Fruit fly (Drosophila melanogaster) whole organism, embryonic: ENCODE data around the gene Gr64f.
A peak's percentile ranks its signal among the peaks of the same experiment; 100 is the strongest.

Experiments used
- Blimp-1 ChIP-seq: fragments of 200-800 bp; sonication (Bioruptor generic); optimal IDR thresholded peaks from 3 replicates; lab custom pipeline; 2018; ENCODE audit warnings: missing biosample characterization, missing genetic modification characterization, mild to moderate bottlenecking, moderate library complexity, missing genetic modification reagents
- CG10147 ChIP-seq: fragments of 200-800 bp; sonication (Bioruptor generic); optimal IDR thresholded peaks from 2 replicates; lab custom pipeline; 2019; ENCODE audit warnings: missing biosample characterization, mild to moderate bottlenecking, missing genetic modification characterization, moderate library complexity
- CG10462 ChIP-seq: fragments of 200-800 bp; sonication (Bioruptor generic); optimal IDR thresholded peaks from 2 replicates; lab custom pipeline; 2016; ENCODE audit warnings: missing biosample characterization, missing genetic modification characterization
- CG12104 ChIP-seq: fragments of 200-800 bp; sonication (Bioruptor generic); optimal IDR thresholded peaks from 3 replicates; lab custom pipeline; 2016; ENCODE audit warnings: missing biosample characterization, missing genetic modification characterization
- CG1233 ChIP-seq: fragments of 200-800 bp; sonication (Bioruptor generic); optimal IDR thresholded peaks from 4 replicates; lab custom pipeline; 2018; ENCODE audit warnings: missing biosample characterization, mild to moderate bottlenecking, missing genetic modification characterization
- CG12659 ChIP-seq: fragments of 200-800 bp; sonication (Bioruptor generic); optimal IDR thresholded peaks from 3 replicates; lab custom pipeline; 2017; ENCODE audit warnings: mild to moderate bottlenecking, missing biosample characterization, missing genetic modification reagents, missing genetic modification characterization
- CG13287 ChIP-seq: fragments of 200-800 bp; sonication (Bioruptor generic); IDR thresholded peaks from 2 replicates; pipeline ENCODE4 v1.3.6; 2022; ENCODE audit warnings: missing biosample characterization, missing genetic modification characterization; ENCODE audit not compliant: partially characterized antibody
- CG1529 ChIP-seq: fragments of 200-800 bp; sonication (Bioruptor generic); optimal IDR thresholded peaks from 3 replicates; lab custom pipeline; 2018; ENCODE audit warnings: missing biosample characterization, missing genetic modification characterization
- CG15479 ChIP-seq: fragments of 200-800 bp; sonication (Bioruptor generic); optimal IDR thresholded peaks from 3 replicates; lab custom pipeline; 2019; ENCODE audit warnings: missing biosample characterization, mild to moderate bottlenecking, missing genetic modification characterization, moderate library complexity
- CG1602 ChIP-seq: fragments of 200-800 bp; sonication (Bioruptor generic); optimal IDR thresholded peaks from 3 replicates; lab custom pipeline; 2016; ENCODE audit warnings: missing biosample characterization, missing genetic modification characterization
- CG16779 ChIP-seq: fragments of 200-800 bp; sonication (Bioruptor generic); IDR thresholded peaks from 2 replicates; pipeline ENCODE4 v1.3.6; 2022; ENCODE audit warnings: missing biosample characterization, missing genetic modification characterization
- CG2129 ChIP-seq: fragments of 200-800 bp; sonication (Bioruptor generic); IDR thresholded peaks from 2 replicates; pipeline ENCODE4 v1.3.6; 2022; ENCODE audit warnings: missing biosample characterization, missing genetic modification characterization; ENCODE audit not compliant: partially characterized antibody
- CG2199 ChIP-seq: fragments of 200-800 bp; sonication (Bioruptor generic); IDR thresholded peaks from 3 replicates; pipeline ENCODE4 v1.3.6; 2022; ENCODE audit warnings: missing biosample characterization, missing genetic modification characterization
- CG30403 ChIP-seq: fragments of 200-800 bp; sonication (Bioruptor generic); optimal IDR thresholded peaks from 3 replicates; lab custom pipeline; 2016; ENCODE audit warnings: missing biosample characterization, missing genetic modification characterization
- CG32532 ChIP-seq: fragments of 200-800 bp; sonication (Bioruptor generic); IDR thresholded peaks from 2 replicates; pipeline ENCODE4 v1.3.6; 2022; ENCODE audit warnings: missing biosample characterization, missing genetic modification characterization
- CG34376 ChIP-seq: fragments of 200-800 bp; sonication (Bioruptor generic); optimal IDR thresholded peaks from 2 replicates; lab custom pipeline; 2018; ENCODE audit warnings: missing biosample characterization, mild to moderate bottlenecking, missing genetic modification characterization
- CG4360 ChIP-seq: fragments of 200-800 bp; sonication (Bioruptor generic); IDR thresholded peaks from 2 replicates; pipeline ENCODE4 v1.3.6; 2022; ENCODE audit warnings: missing biosample characterization, missing genetic modification characterization
- CG6654 ChIP-seq: fragments of 200-800 bp; sonication (Bioruptor generic); optimal IDR thresholded peaks from 2 replicates; lab custom pipeline; 2017; ENCODE audit warnings: missing biosample characterization, mild to moderate bottlenecking, missing genetic modification characterization
- CG8478 ChIP-seq: fragments of >200 bp; optimal IDR thresholded peaks from 2 replicates; lab custom pipeline; 2018
- Fer1 ChIP-seq: fragments of 200-800 bp; sonication (Bioruptor generic); optimal IDR thresholded peaks from 2 replicates; lab custom pipeline; 2017; ENCODE audit warnings: missing biosample characterization, mild to moderate bottlenecking, missing genetic modification characterization
- Gug ChIP-seq: fragments of 200-800 bp; sonication (Bioruptor generic); IDR thresholded peaks from 4 replicates; pipeline ENCODE4 v1.3.6; 2022; ENCODE audit warnings: missing biosample characterization, missing genetic modification characterization
- H15 ChIP-seq: fragments of 200-800 bp; sonication (Bioruptor generic); IDR thresholded peaks from 3 replicates; pipeline ENCODE4 v1.3.6; 2022; ENCODE audit warnings: missing biosample characterization, missing genetic modification characterization
- HmgD ChIP-seq: fragments of 200-800 bp; sonication (Bioruptor generic); optimal IDR thresholded peaks from 3 replicates; lab custom pipeline; 2016; ENCODE audit warnings: missing biosample characterization, missing genetic modification characterization
- Jarid2 ChIP-seq: fragments of 200-800 bp; sonication (Bioruptor generic); optimal IDR thresholded peaks from 3 replicates; lab custom pipeline; 2017; ENCODE audit warnings: mild to moderate bottlenecking, missing biosample characterization, missing genetic modification reagents, missing genetic modification characterization
- NK7.1 ChIP-seq: fragments of 200-800 bp; sonication (Bioruptor generic); optimal IDR thresholded peaks from 3 replicates; lab custom pipeline; 2016; ENCODE audit warnings: missing biosample characterization, missing genetic modification characterization
- Pdp1 ChIP-seq, 2 experiments: fragments of 200-800 bp; sonication (Bioruptor generic); optimal IDR thresholded peaks; 3 replicates each; lab custom pipeline; 2016; ENCODE audit warnings: missing biosample characterization in 2 of 2, missing genetic modification characterization in 2 of 2, mild to moderate bottlenecking in 1 of 2, moderate library complexity in 1 of 2
- Rx ChIP-seq: fragments of 200-800 bp; sonication (Bioruptor generic); IDR thresholded peaks from 2 replicates; pipeline ENCODE4 v1.3.6; 2022; ENCODE audit warnings: missing biosample characterization, missing genetic modification characterization
- Six4 ChIP-seq: fragments of 200-800 bp; sonication (Bioruptor generic); optimal IDR thresholded peaks from 2 replicates; lab custom pipeline; 2016; ENCODE audit warnings: missing biosample characterization, missing genetic modification characterization
- Ssrp ChIP-seq: fragments of 200-800 bp; sonication (Bioruptor generic); optimal IDR thresholded peaks from 2 replicates; lab custom pipeline; 2018; ENCODE audit warnings: missing biosample characterization, mild to moderate bottlenecking, missing genetic modification characterization, moderate library complexity
- Stat92E ChIP-seq, 3 experiments: fragments of >200 bp in 2 of 3; fragments of 200-800 bp in 1 of 3; sonication (Bioruptor generic) in 1 of 3; optimal IDR thresholded peaks; 2 replicates each; lab custom pipeline; 2017 to 2019; ENCODE audit warnings: missing biosample characterization in 3 of 3, missing genetic modification characterization in 3 of 3, mild to moderate bottlenecking in 1 of 3, moderate library complexity in 1 of 3
- chif ChIP-seq, 2 experiments: fragments of 200-800 bp; sonication (Bioruptor generic); optimal IDR thresholded peaks; 3 replicates each; lab custom pipeline; 2016; ENCODE audit warnings: missing biosample characterization in 2 of 2, missing genetic modification characterization in 2 of 2
- dimm ChIP-seq: fragments of 200-800 bp; sonication (Bioruptor generic); IDR thresholded peaks from 2 replicates; pipeline ENCODE4 v1.3.6; 2022; ENCODE audit warnings: missing biosample characterization, missing genetic modification characterization
- disco-r ChIP-seq: fragments of 200-800 bp; sonication (Bioruptor generic); optimal IDR thresholded peaks from 2 replicates; lab custom pipeline; 2016; ENCODE audit warnings: missing biosample characterization, missing genetic modification characterization
- dm ChIP-seq: fragments of 200-800 bp; sonication (Bioruptor generic); optimal IDR thresholded peaks from 3 replicates; lab custom pipeline; 2016; ENCODE audit warnings: missing biosample characterization, missing genetic modification characterization
- esg ChIP-seq: fragments of 200-800 bp; sonication (Bioruptor generic); conservative IDR thresholded peaks from 2 replicates; pipeline ENCODE4 v1.3.6; 2022; ENCODE audit warnings: missing biosample characterization, missing genetic modification characterization
- ftz-f1 ChIP-seq: fragments of 200-800 bp; sonication (Bioruptor generic); optimal IDR thresholded peaks from 2 replicates; lab custom pipeline; 2016; ENCODE audit warnings: missing biosample characterization, missing genetic modification characterization
- grn ChIP-seq: fragments of 200-800 bp; sonication (Bioruptor generic); optimal IDR thresholded peaks from 3 replicates; lab custom pipeline; 2017; ENCODE audit warnings: missing biosample characterization, missing genetic modification characterization
- hb ChIP-seq: fragments of 200-800 bp; sonication (Bioruptor generic); IDR thresholded peaks from 3 replicates; pipeline ENCODE4 v1.3.6; 2022; ENCODE audit warnings: missing biosample characterization, missing genetic modification characterization; ENCODE audit not compliant: partially characterized antibody
- nerfin-1 ChIP-seq: fragments of 200-800 bp; sonication (Bioruptor generic); optimal IDR thresholded peaks from 3 replicates; lab custom pipeline; 2019; ENCODE audit warnings: missing biosample characterization, mild to moderate bottlenecking, missing genetic modification characterization, moderate library complexity
- oc ChIP-seq: fragments of 200-800 bp; sonication (Bioruptor generic); optimal IDR thresholded peaks from 2 replicates; lab custom pipeline; 2018; ENCODE audit warnings: missing biosample characterization, mild to moderate bottlenecking, missing genetic modification characterization, moderate library complexity
- onecut ChIP-seq: fragments of 200-800 bp; sonication (Bioruptor generic); IDR thresholded peaks from 2 replicates; pipeline ENCODE4 v1.3.6; 2022; ENCODE audit warnings: missing biosample characterization, missing genetic modification characterization
- peb ChIP-seq: fragments of 200-800 bp; sonication (Bioruptor generic); IDR thresholded peaks from 2 replicates; pipeline ENCODE4 v1.3.6; 2022; ENCODE audit warnings: missing biosample characterization, missing genetic modification characterization
- pho ChIP-seq: fragments of 200-800 bp; sonication (Bioruptor generic); optimal IDR thresholded peaks from 2 replicates; lab custom pipeline; 2016; ENCODE audit warnings: missing biosample characterization, missing genetic modification characterization
- rib ChIP-seq: fragments of 200-800 bp; sonication (Bioruptor generic); IDR thresholded peaks from 2 replicates; pipeline ENCODE4 v1.3.6; 2022; ENCODE audit warnings: missing biosample characterization, missing genetic modification characterization
- scrt ChIP-seq: fragments of 200-800 bp; sonication (Bioruptor generic); optimal IDR thresholded peaks from 2 replicates; lab custom pipeline; 2018; ENCODE audit warnings: missing biosample characterization, mild to moderate bottlenecking, missing genetic modification characterization, moderate library complexity
- sens ChIP-seq: fragments of 200-800 bp; sonication (Bioruptor generic); peaks from one replicate; lab custom pipeline; 2016; ENCODE audit warnings: missing biosample characterization, missing genetic modification characterization
- seq ChIP-seq: fragments of 200-800 bp; sonication (Bioruptor generic); IDR thresholded peaks from 2 replicates; pipeline ENCODE4 v1.3.6; 2022; ENCODE audit warnings: missing biosample characterization, missing genetic modification characterization
- sob ChIP-seq: fragments of 200-800 bp; sonication (Bioruptor generic); IDR thresholded peaks from 2 replicates; pipeline ENCODE4 v1.3.6; 2022; ENCODE audit warnings: missing biosample characterization, missing genetic modification characterization
- tin ChIP-seq: fragments of 200-800 bp; sonication (Bioruptor generic); optimal IDR thresholded peaks from 3 replicates; lab custom pipeline; 2016; ENCODE audit warnings: missing biosample characterization, missing genetic modification characterization
- vvl ChIP-seq: fragments of 200-800 bp; sonication (Bioruptor generic); IDR thresholded peaks from 2 replicates; pipeline ENCODE4 v1.3.6; 2022; ENCODE audit warnings: missing biosample characterization, missing genetic modification characterization

Gene Gr64f

DNA sequence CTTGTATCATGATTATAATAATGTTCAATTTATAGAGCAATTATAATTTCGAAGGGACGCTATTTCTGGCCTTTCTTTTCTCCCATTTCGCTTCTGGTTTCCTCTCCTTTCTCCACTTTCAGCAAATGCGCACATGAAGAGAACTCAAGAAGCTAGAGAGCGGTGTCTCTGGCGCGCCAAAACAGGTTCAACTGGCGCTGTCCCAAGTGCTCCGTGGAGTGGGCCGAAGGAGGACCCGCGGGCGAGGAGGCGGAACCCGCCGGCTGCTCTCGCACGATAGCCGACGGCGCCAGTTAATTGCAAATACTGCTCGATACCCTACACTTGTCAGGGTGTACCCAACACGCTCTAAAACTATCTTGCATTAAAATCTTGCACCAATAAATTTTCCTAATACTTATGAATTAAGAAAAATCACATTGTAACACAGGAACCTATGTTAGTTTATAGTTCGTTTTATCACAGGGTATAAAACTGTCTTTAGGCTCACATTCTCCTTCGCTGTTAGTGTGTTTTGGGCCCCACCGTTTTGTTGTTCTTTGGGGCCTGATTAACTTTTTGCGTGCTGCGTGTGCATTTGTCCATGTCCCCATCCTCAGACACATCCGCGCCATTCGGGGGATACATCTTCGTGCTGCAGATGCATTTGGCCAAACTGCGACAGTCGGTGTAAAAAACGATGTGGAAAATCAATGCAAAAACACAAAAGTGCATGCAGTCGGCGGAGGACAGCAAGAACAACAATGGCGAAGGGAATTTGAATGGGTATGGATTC lies 34.8 kb downstream of the Gr64f start (continued):
- TF ChIP-seq esg (GFP tag; lab: Robert Waterston, UW) (peak; percentile 92), oc (tag; lab: Kevin White, UChicago) (peak; percentile 90), NK7.1 (peak; percentile 66), chif (GFP tag; optimal IDR thresholded peaks at IDR 0.05; lab: Kevin White, UChicago) (peak; percentile 90 to 91), rib (GFP tag; lab: Robert Waterston, UW) (peak; percentile 81), onecut (GFP tag; lab: Robert Waterston, UW) (peak; percentile 75), H15 (peak; percentile 87), Jarid2 (GFP tag; lab: Kevin White, UChicago) (peak; percentile 47), CG1529 (GFP tag; lab: Kevin White, UChicago) (peak; percentile 68), CG12659 (GFP tag; lab: Kevin White, UChicago) (peak; percentile 87), Blimp-1 (GFP tag; lab: Kevin White, UChicago) (peak; percentile 76), CG34376 (GFP tag; lab: Kevin White, UChicago) (no peak), CG15479 (GFP tag; lab: Kevin White, UChicago) (no peak), Gug (GFP tag; lab: Robert Waterston, UW) (peak; percentile 92), hb (GFP tag; lab: Robert Waterston, UW) (no peak), CG1233 (GFP tag; lab: Kevin White, UChicago) (peak; percentile 69), CG30403 (peak; percentile 89), CG13287 (GFP tag; lab: Robert Waterston, UW) (no peak), Ssrp (tag; lab: Kevin White, UChicago) (peak; percentile 83), Stat92E (GFP tag; optimal IDR thresholded peaks at IDR 0.05; lab: Kevin White, UChicago) (no peak), grn (GFP tag; lab: Kevin White, UChicago) (no peak), HmgD (GFP tag; lab: Kevin White, UChicago) (peak; percentile 81), CG2129 (GFP tag; lab: Robert Waterston, UW) (no peak), CG10147 (GFP tag; lab: Kevin White, UChicago) (peak; percentile 86), tin (peak; percentile 70), CG8478 (lab: Kevin White, UChicago) (no peak), pho (peak; percentile 85), Six4 (peak; percentile 63), Fer1 (GFP tag; lab: Kevin White, UChicago) (peak; percentile 83), CG16779 (GFP tag; lab: Robert Waterston, UW) (peak; percentile 71), scrt (GFP tag; lab: Kevin White, UChicago) (peak; percentile 77), CG32532 (GFP tag; lab: Robert Waterston, UW) (peak; percentile 94), peb (GFP tag; lab: Robert Waterston, UW) (peak; percentile 87), Pdp1 (GFP tag; optimal IDR thresholded peaks at IDR 0.05; lab: Kevin White, UChicago) (peak; percentile 83 to 88), seq (GFP tag; lab: Robert Waterston, UW) (peak; percentile 90), dm (GFP tag; lab: Kevin White, UChicago) (peak; percentile 85), CG6654 (GFP tag; lab: Kevin White, UChicago) (peak; percentile 69), sob (GFP tag; lab: Robert Waterston, UW) (peak; percentile 93), CG10462 (GFP tag; lab: Kevin White, UChicago) (peak; percentile 36), vvl (GFP tag; lab: Robert Waterston, UW) (peak; percentile 96), CG1602 (GFP tag; lab: Kevin White, UChicago) (peak; percentile 72), CG12104 (GFP tag; lab: Kevin White, UChicago) (peak; percentile 46), CG2199 (GFP tag; lab: Robert Waterston, UW) (no peak), ftz-f1 (GFP tag; lab: Kevin White, UChicago) (no peak), dimm (peak; percentile 86), CG4360 (GFP tag; lab: Robert Waterston, UW) (peak; percentile 56), Rx (GFP tag; lab: Robert Waterston, UW) (peak; percentile 86), nerfin-1 (peak; percentile 55), disco-r (GFP tag; lab: Kevin White, UChicago) (peak; percentile 74), sens (GFP tag; lab: Kevin White, UChicago) (peak; percentile 92)
